Worm (Caenorhabditis elegans) whole organism, L1 larva: ENCODE results near the gene F55A11.6.

Experiments
- aly-2 ChIP-seq: fragments of 150-350 bp; optimal IDR thresholded peaks from 2 replicates; lab custom pipeline; 2014; ENCODE audit warnings: missing biosample characterization, missing genetic modification characterization
- ama-1 ChIP-seq: fragments of 150-350 bp; optimal IDR thresholded peaks from 2 replicates; lab custom pipeline; 2014
- ces-1 ChIP-seq: fragments of 150-350 bp; optimal IDR thresholded peaks from 2 replicates; lab custom pipeline; 2014; ENCODE audit warnings: missing biosample characterization, missing genetic modification reagents, missing genetic modification characterization
- egl-27 ChIP-seq, 2 experiments: fragments of 150-350 bp in 1 of 2; sonication (generic microtip); optimal IDR thresholded peaks; 3 replicates each; lab custom pipeline; 2017 to 2018; ENCODE audit warnings: missing biosample characterization in 2 of 2, missing genetic modification characterization in 2 of 2, missing genetic modification reagents in 2 of 2
- isw-1 ChIP-seq: fragments of 200-800 bp; sonication (Bioruptor generic); IDR thresholded peaks from 2 replicates; pipeline ENCODE4 v1.3.6; 2022; ENCODE audit warnings: missing genetic modification characterization, missing compliant biosample characterization
- jun-1 ChIP-seq: fragments of 150-350 bp; optimal IDR thresholded peaks from 2 replicates; lab custom pipeline; 2014; ENCODE audit warnings: missing biosample characterization, missing genetic modification reagents, missing genetic modification characterization
- nhr-12 ChIP-seq: sonication (generic microtip); optimal IDR thresholded peaks from 2 replicates; lab custom pipeline; 2017; ENCODE audit warnings: missing biosample characterization, missing genetic modification characterization
- nhr-237 ChIP-seq: fragments of 150-350 bp; optimal IDR thresholded peaks from 2 replicates; lab custom pipeline; 2014; ENCODE audit warnings: missing biosample characterization, missing genetic modification characterization
- nhr-28 ChIP-seq: fragments of 150-350 bp; optimal IDR thresholded peaks from 2 replicates; lab custom pipeline; 2014; ENCODE audit warnings: missing biosample characterization, missing genetic modification characterization
- nhr-47 ChIP-seq: sonication (generic microtip); optimal IDR thresholded peaks from 2 replicates; lab custom pipeline; 2016; ENCODE audit warnings: mild to moderate bottlenecking, missing genetic modification characterization, moderate library complexity, missing compliant biosample characterization
- sox-4 ChIP-seq: sonication (generic microtip); optimal IDR thresholded peaks from 2 replicates; lab custom pipeline; 2016; ENCODE audit warnings: missing genetic modification characterization, missing compliant biosample characterization
- sup-37 ChIP-seq: fragments of 200-800 bp; sonication (Bioruptor generic); optimal IDR thresholded peaks from 2 replicates; lab custom pipeline; 2018; ENCODE audit warnings: mild to moderate bottlenecking, missing genetic modification characterization, missing compliant biosample characterization
- tbx-2 ChIP-seq: sonication (generic microtip); optimal IDR thresholded peaks from 2 replicates; lab custom pipeline; 2016; ENCODE audit warnings: missing genetic modification characterization, missing compliant biosample characterization

DNA sequence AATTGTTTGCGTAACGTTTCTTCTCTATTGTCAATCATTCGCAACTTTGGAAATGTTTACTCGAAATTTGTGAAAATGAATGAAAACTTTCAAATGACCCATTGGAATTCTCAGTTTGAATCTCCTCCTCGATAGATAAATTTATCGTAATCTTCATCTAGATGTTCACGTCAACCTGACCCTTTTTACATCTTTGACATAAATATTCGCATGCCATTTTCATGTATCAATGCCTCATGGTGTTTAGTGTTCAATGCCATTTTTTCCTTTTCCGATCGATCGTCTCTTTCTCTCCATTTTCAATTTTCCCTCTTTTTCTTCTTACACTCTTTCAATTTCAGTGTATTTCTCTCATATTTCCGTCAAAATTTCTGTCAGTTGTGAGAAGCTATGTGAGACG lies 2.7 kb downstream of the F55A11.6 start:
- TF ChIP-seq isw-1 (no peak), sox-4 (no peak), nhr-237 (tag; lab: Kevin White, UChicago) (no peak), sup-37 (GFP tag; lab: Kevin White, UChicago) (no peak), ama-1 (lab: Kevin White, UChicago) (no peak), ces-1 (GFP tag; lab: Kevin White, UChicago) (no peak), nhr-28 (tag; lab: Kevin White, UChicago) (no peak), tbx-2 (tag; lab: Kevin White, UChicago) (no peak), nhr-47 (tag; lab: Kevin White, UChicago) (no peak), nhr-12 (no peak), aly-2 (no peak), egl-27 (tag; optimal IDR thresholded peaks at IDR 0.05; lab: Kevin White, UChicago) (no peak), jun-1 (tag; lab: Kevin White, UChicago) (no peak)
